Worm (Caenorhabditis elegans) whole organism, early embryonic: ENCODE measurements around the gene R144.13.

Experiments
- F13C5.2 ChIP-seq: sonication (generic microtip); optimal IDR thresholded peaks from 2 replicates; lab custom pipeline; 2017; ENCODE audit warnings: mild to moderate bottlenecking, missing genetic modification characterization, inconsistent platforms, missing compliant biosample characterization
- aly-1 ChIP-seq: sonication (generic microtip); optimal IDR thresholded peaks from 2 replicates; lab custom pipeline; 2016; ENCODE audit warnings: missing genetic modification characterization, missing compliant biosample characterization
- ama-1 ChIP-seq: fragments of 150-350 bp; optimal IDR thresholded peaks from 2 replicates; lab custom pipeline; 2014
- ceh-13 ChIP-seq: fragments of 200-800 bp; sonication (Bioruptor generic); optimal IDR thresholded peaks from 2 replicates; lab custom pipeline; 2018; ENCODE audit warnings: mild to moderate bottlenecking, missing genetic modification characterization, missing compliant biosample characterization
- ets-7 ChIP-seq: sonication (generic microtip); optimal IDR thresholded peaks from 2 replicates; lab custom pipeline; 2016; ENCODE audit warnings: missing genotype, missing genetic modification characterization, missing compliant biosample characterization
- flt-1 ChIP-seq: fragments of 200-800 bp; sonication (Bioruptor generic); IDR thresholded peaks from 2 replicates; pipeline ENCODE4 v1.3.6; 2022; ENCODE audit warnings: missing genetic modification characterization, missing compliant biosample characterization
- pes-1 ChIP-seq: fragments of 200-800 bp; sonication (Bioruptor generic); IDR thresholded peaks from 2 replicates; pipeline ENCODE4 v1.3.6; 2022; ENCODE audit warnings: missing genetic modification reagents, missing genetic modification characterization, missing compliant biosample characterization
- scrt-1 ChIP-seq: fragments of 200-800 bp; sonication (Bioruptor generic); IDR thresholded peaks from 2 replicates; pipeline ENCODE4 v1.3.6; 2022; ENCODE audit warnings: missing genetic modification characterization, missing compliant biosample characterization
- tra-4 ChIP-seq: sonication (generic microtip); optimal IDR thresholded peaks from 2 replicates; lab custom pipeline; 2017; ENCODE audit warnings: missing genetic modification characterization, missing compliant biosample characterization

ce11 chrIII:5008730-5009129 lies 14.3 kb upstream of the R144.13 start, which contains the start of gene R144.11:
- TF ChIP-seq ama-1 (lab: Kevin White, UChicago) (no peak), aly-1 (no peak), scrt-1 (no peak), pes-1 (no peak), ets-7 (tag; lab: Kevin White, UChicago) (no peak), tra-4 (no peak), ceh-13 (GFP tag; lab: Kevin White, UChicago) (no peak), flt-1 (no peak), F13C5.2 (tag; lab: Kevin White, UChicago) (no peak)
